Fruit fly (Drosophila melanogaster) whole organism, embryonic: ENCODE measurements around the gene CG33288.

Experiments
- Abd-B ChIP-seq: fragments of 200-800 bp; sonication (Bioruptor generic); optimal IDR thresholded peaks from 2 replicates; lab custom pipeline; 2018; ENCODE audit warnings: missing biosample characterization, mild to moderate bottlenecking, missing genetic modification characterization, moderate library complexity
- Atf3 ChIP-seq: fragments of 200-800 bp; sonication (Bioruptor generic); optimal IDR thresholded peaks from 3 replicates; lab custom pipeline; 2016; ENCODE audit warnings: missing biosample characterization, missing genetic modification characterization
- CG10431 ChIP-seq: fragments of 200-800 bp; sonication (Bioruptor generic); optimal IDR thresholded peaks from 3 replicates; lab custom pipeline; 2018; ENCODE audit warnings: missing biosample characterization, mild to moderate bottlenecking, missing genetic modification characterization
- CG11085 ChIP-seq: fragments of 200-800 bp; sonication (Bioruptor generic); IDR thresholded peaks from 2 replicates; pipeline ENCODE4 v1.3.6; 2022; ENCODE audit warnings: missing biosample characterization, missing genetic modification characterization
- CG12299 ChIP-seq: fragments of 200-800 bp; sonication (Bioruptor generic); optimal IDR thresholded peaks from 2 replicates; lab custom pipeline; 2018; ENCODE audit warnings: missing biosample characterization, mild to moderate bottlenecking, missing genetic modification characterization
- CG12769 ChIP-seq: fragments of 200-800 bp; sonication (Bioruptor generic); optimal IDR thresholded peaks from 2 replicates; lab custom pipeline; 2019; ENCODE audit warnings: missing biosample characterization, mild to moderate bottlenecking, missing genetic modification characterization, moderate library complexity
- CG12942 ChIP-seq: fragments of 200-800 bp; sonication (Bioruptor generic); optimal IDR thresholded peaks from 3 replicates; lab custom pipeline; 2016; ENCODE audit warnings: missing biosample characterization, missing genetic modification characterization
- CG13287 ChIP-seq: fragments of 200-800 bp; sonication (Bioruptor generic); IDR thresholded peaks from 2 replicates; pipeline ENCODE4 v1.3.6; 2022; ENCODE audit warnings: missing biosample characterization, missing genetic modification characterization; ENCODE audit not compliant: partially characterized antibody
- CG14014 ChIP-seq: fragments of 200-800 bp; sonication (Bioruptor generic); IDR thresholded peaks from 2 replicates; pipeline ENCODE4 v1.3.6; 2022; ENCODE audit warnings: missing biosample characterization, missing genetic modification characterization
- CG15073 ChIP-seq: fragments of 200-800 bp; sonication (Bioruptor generic); optimal IDR thresholded peaks from 2 replicates; lab custom pipeline; 2016; ENCODE audit warnings: missing biosample characterization, missing genetic modification characterization
- CG17568 ChIP-seq: fragments of 200-800 bp; sonication (Bioruptor generic); optimal IDR thresholded peaks from 2 replicates; lab custom pipeline; 2018; ENCODE audit warnings: missing biosample characterization, mild to moderate bottlenecking, missing genetic modification characterization, moderate library complexity
- CG17612 ChIP-seq: fragments of 200-800 bp; sonication (Bioruptor generic); IDR thresholded peaks from 2 replicates; pipeline ENCODE4 v1.3.6; 2022; ENCODE audit warnings: missing biosample characterization, missing genetic modification characterization
- CG17912 ChIP-seq: fragments of 200-800 bp; sonication (Bioruptor generic); optimal IDR thresholded peaks from 2 replicates; lab custom pipeline; 2018; ENCODE audit warnings: missing biosample characterization, mild to moderate bottlenecking, missing genetic modification characterization
- CG32767 ChIP-seq: fragments of 200-800 bp; sonication (Bioruptor generic); IDR thresholded peaks from 2 replicates; pipeline ENCODE4 v1.3.6; 2022; ENCODE audit warnings: missing biosample characterization, missing genetic modification characterization
- CG8290 ChIP-seq, 3 experiments: fragments of 200-800 bp; sonication (Bioruptor generic); optimal IDR thresholded peaks; 2 replicates each; lab custom pipeline; 2016 to 2019; ENCODE audit warnings: missing biosample characterization in 3 of 3, missing genetic modification characterization in 3 of 3, mild to moderate bottlenecking in 2 of 3, moderate library complexity in 1 of 3
- Dip3 ChIP-seq: fragments of 200-800 bp; sonication (Bioruptor generic); optimal IDR thresholded peaks from 3 replicates; lab custom pipeline; 2016; ENCODE audit warnings: missing biosample characterization, missing genetic modification characterization
- E2f1 ChIP-seq: fragments of 200-800 bp; sonication (Bioruptor generic); IDR thresholded peaks from 2 replicates; pipeline ENCODE4 v1.3.6; 2022; ENCODE audit warnings: missing biosample characterization, missing genetic modification characterization
- E2f2 ChIP-seq: fragments of 200-800 bp; sonication (Bioruptor generic); IDR thresholded peaks from 2 replicates; pipeline ENCODE4 v1.3.6; 2022; ENCODE audit warnings: missing biosample characterization, missing genetic modification characterization
- Fer1 ChIP-seq: fragments of 200-800 bp; sonication (Bioruptor generic); optimal IDR thresholded peaks from 2 replicates; lab custom pipeline; 2017; ENCODE audit warnings: missing biosample characterization, mild to moderate bottlenecking, missing genetic modification characterization
- HLH3B ChIP-seq: fragments of 200-800 bp; sonication (Bioruptor generic); IDR thresholded peaks from 2 replicates; pipeline ENCODE4 v1.3.6; 2022; ENCODE audit warnings: missing biosample characterization, missing genetic modification characterization
- MBD-R2 ChIP-seq: fragments of 200-800 bp; sonication (Bioruptor generic); IDR thresholded peaks from 2 replicates; pipeline ENCODE4 v1.3.6; 2022; ENCODE audit warnings: missing biosample characterization, missing genetic modification characterization
- MTF-1 ChIP-seq: fragments of 200-800 bp; sonication (Bioruptor generic); optimal IDR thresholded peaks from 2 replicates; lab custom pipeline; 2018; ENCODE audit warnings: missing biosample characterization, mild to moderate bottlenecking, missing genetic modification characterization, borderline replicate concordance
- NfI ChIP-seq: fragments of 200-800 bp; sonication (Bioruptor generic); optimal IDR thresholded peaks from 3 replicates; lab custom pipeline; 2018; ENCODE audit warnings: missing biosample characterization, mild to moderate bottlenecking, missing genetic modification characterization, moderate library complexity
- Pdp1 ChIP-seq, 2 experiments: fragments of 200-800 bp; sonication (Bioruptor generic); optimal IDR thresholded peaks; 3 replicates each; lab custom pipeline; 2016; ENCODE audit warnings: missing biosample characterization in 2 of 2, missing genetic modification characterization in 2 of 2, mild to moderate bottlenecking in 1 of 2, moderate library complexity in 1 of 2
- Ravus ChIP-seq: fragments of 200-800 bp; sonication (Bioruptor generic); IDR thresholded peaks from 2 replicates; pipeline ENCODE4 v1.3.6; 2022; ENCODE audit warnings: missing biosample characterization, missing genetic modification characterization
- Sox100B ChIP-seq: fragments of 200-800 bp; sonication (Bioruptor generic); optimal IDR thresholded peaks from 3 replicates; lab custom pipeline; 2018; ENCODE audit warnings: missing biosample characterization, mild to moderate bottlenecking, missing genetic modification characterization
- TFAM ChIP-seq: fragments of 200-800 bp; sonication (Bioruptor generic); optimal IDR thresholded peaks from 2 replicates; lab custom pipeline; 2017; ENCODE audit warnings: missing biosample characterization, missing genetic modification characterization, inconsistent platforms
- Tbp ChIP-seq: fragments of >200 bp; optimal IDR thresholded peaks from 2 replicates; lab custom pipeline; 2018; ENCODE audit warnings: missing biosample characterization, missing genetic modification characterization
- abd-A ChIP-seq: fragments of 200-800 bp; sonication (Bioruptor generic); optimal IDR thresholded peaks from 3 replicates; lab custom pipeline; 2019; ENCODE audit warnings: missing biosample characterization, mild to moderate bottlenecking, missing genetic modification characterization, moderate library complexity
- ara ChIP-seq: fragments of 200-800 bp; sonication (Bioruptor generic); IDR thresholded peaks from 2 replicates; pipeline ENCODE4 v1.3.6; 2022; ENCODE audit warnings: missing biosample characterization, missing genetic modification characterization
- croc ChIP-seq: fragments of 200-800 bp; sonication (Bioruptor generic); conservative IDR thresholded peaks from 3 replicates; pipeline ENCODE4 v1.3.6; 2022; ENCODE audit warnings: missing biosample characterization, missing genetic modification characterization
- cwo ChIP-seq: fragments of 200-800 bp; sonication (Bioruptor generic); optimal IDR thresholded peaks from 3 replicates; lab custom pipeline; 2017; ENCODE audit warnings: missing biosample characterization, missing genetic modification characterization, mild to moderate bottlenecking, moderate library complexity, missing genetic modification reagents
- dm ChIP-seq: fragments of 200-800 bp; sonication (Bioruptor generic); optimal IDR thresholded peaks from 3 replicates; lab custom pipeline; 2016; ENCODE audit warnings: missing biosample characterization, missing genetic modification characterization
- fd3F ChIP-seq: fragments of 200-800 bp; sonication (Bioruptor generic); optimal IDR thresholded peaks from 2 replicates; lab custom pipeline; 2018; ENCODE audit warnings: missing biosample characterization, mild to moderate bottlenecking, missing genetic modification characterization, moderate library complexity
- fd64A ChIP-seq: fragments of 200-800 bp; sonication (Bioruptor generic); optimal IDR thresholded peaks from 3 replicates; lab custom pipeline; 2018; ENCODE audit warnings: missing biosample characterization, mild to moderate bottlenecking, missing genetic modification characterization
- ham ChIP-seq: fragments of 200-800 bp; sonication (Bioruptor generic); IDR thresholded peaks from 2 replicates; pipeline ENCODE4 v1.3.6; 2022; ENCODE audit warnings: missing biosample characterization, missing genetic modification characterization
- her ChIP-seq: fragments of 200-800 bp; sonication (Bioruptor generic); optimal IDR thresholded peaks from 2 replicates; lab custom pipeline; 2016; ENCODE audit warnings: missing biosample characterization, missing genetic modification characterization
- hkb ChIP-seq, 2 experiments: fragments of 200-800 bp in 1 of 2; fragments of >200 bp in 1 of 2; sonication (Bioruptor generic) in 1 of 2; IDR thresholded peaks in 1 of 2; optimal IDR thresholded peaks in 1 of 2; 2 replicates each; pipeline versions ENCODE4 v1.3.6 to Lab custom; 2017 to 2022; ENCODE audit warnings: missing biosample characterization in 1 of 2, missing genetic modification characterization in 1 of 2
- inv ChIP-seq: fragments of 200-800 bp; sonication (Bioruptor generic); IDR thresholded peaks from 2 replicates; pipeline ENCODE4 v1.3.6; 2022; ENCODE audit warnings: missing biosample characterization, missing genetic modification characterization; ENCODE audit not compliant: partially characterized antibody
- lbe ChIP-seq: fragments of 200-800 bp; sonication (Bioruptor generic); optimal IDR thresholded peaks from 2 replicates; lab custom pipeline; 2016; ENCODE audit warnings: missing biosample characterization, mild to moderate bottlenecking, missing genetic modification characterization
- mam ChIP-seq: fragments of 200-800 bp; sonication (Bioruptor generic); optimal IDR thresholded peaks from 3 replicates; lab custom pipeline; 2016; ENCODE audit warnings: missing biosample characterization, missing genetic modification characterization
- pum ChIP-seq: fragments of 200-800 bp; sonication (Bioruptor generic); optimal IDR thresholded peaks from 2 replicates; lab custom pipeline; 2016; ENCODE audit warnings: missing biosample characterization, missing genetic modification characterization
- ranshi ChIP-seq: fragments of 200-800 bp; sonication (Bioruptor generic); IDR thresholded peaks from 2 replicates; pipeline ENCODE4 v1.3.6; 2022; ENCODE audit warnings: missing biosample characterization, missing genetic modification characterization
- repo ChIP-seq: fragments of 200-800 bp; sonication (Bioruptor generic); optimal IDR thresholded peaks from 2 replicates; lab custom pipeline; 2016; ENCODE audit warnings: missing biosample characterization, missing genetic modification characterization
- rib ChIP-seq: fragments of 200-800 bp; sonication (Bioruptor generic); IDR thresholded peaks from 2 replicates; pipeline ENCODE4 v1.3.6; 2022; ENCODE audit warnings: missing biosample characterization, missing genetic modification characterization
- row ChIP-seq: fragments of 200-800 bp; sonication (Bioruptor generic); IDR thresholded peaks from 3 replicates; pipeline ENCODE4 v1.3.6; 2022; ENCODE audit warnings: missing biosample characterization, missing genetic modification characterization
- salm ChIP-seq: fragments of 200-800 bp; sonication (Bioruptor generic); optimal IDR thresholded peaks from 2 replicates; lab custom pipeline; 2018; ENCODE audit warnings: missing biosample characterization, mild to moderate bottlenecking, missing genetic modification characterization
- sd ChIP-seq: fragments of 200-800 bp; sonication (Bioruptor generic); optimal IDR thresholded peaks from 3 replicates; lab custom pipeline; 2018; ENCODE audit warnings: missing biosample characterization, mild to moderate bottlenecking, missing genetic modification characterization, moderate library complexity
- sens ChIP-seq: fragments of 200-800 bp; sonication (Bioruptor generic); peaks from one replicate; lab custom pipeline; 2016; ENCODE audit warnings: missing biosample characterization, missing genetic modification characterization
- sima ChIP-seq: fragments of 200-800 bp; sonication (Bioruptor generic); optimal IDR thresholded peaks from 2 replicates; lab custom pipeline; 2016; ENCODE audit warnings: missing biosample characterization, missing genetic modification characterization
- zf30C ChIP-seq: fragments of 200-800 bp; sonication (Bioruptor generic); optimal IDR thresholded peaks from 3 replicates; lab custom pipeline; 2018; ENCODE audit warnings: missing biosample characterization, mild to moderate bottlenecking, missing genetic modification characterization

The CG33288 gene

DNA sequence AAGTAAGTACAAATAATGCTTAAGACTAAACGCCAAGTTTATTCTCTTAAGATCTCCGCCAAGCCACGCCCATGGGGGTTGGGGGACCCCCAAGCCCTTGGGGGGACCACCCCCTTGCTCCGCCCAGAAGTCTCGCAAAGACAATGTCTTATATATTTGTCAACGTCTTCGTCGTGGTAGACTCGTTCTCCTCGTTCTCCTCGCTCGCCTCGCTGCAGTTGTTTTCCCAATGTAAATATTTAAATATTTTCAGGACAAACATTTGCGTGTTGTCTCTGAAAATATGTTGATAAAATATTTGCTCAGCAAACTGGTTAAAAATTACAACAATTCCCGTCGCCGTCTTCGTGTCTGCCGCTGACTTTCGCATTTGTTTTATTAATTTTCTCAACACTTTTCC is 36.6 kb downstream of the CG33288 start (continued):
- TF ChIP-seq CG11085 (GFP tag; lab: Robert Waterston, UW) (no peak), zf30C (GFP tag; lab: Kevin White, UChicago) (no peak), croc (GFP tag; lab: Robert Waterston, UW) (peak; percentile 81), ara (GFP tag; lab: Robert Waterston, UW) (peak; percentile 91), CG15073 (GFP tag; lab: Kevin White, UChicago) (no peak), Abd-B (no peak), lbe (GFP tag; lab: Kevin White, UChicago) (no peak), CG8290 (GFP tag; optimal IDR thresholded peaks at IDR 0.05; lab: Kevin White, UChicago) (peak; percentile 15), CG8290 (tag; optimal IDR thresholded peaks at IDR 0.05; lab: Kevin White, UChicago) (peak in 1 of 2 experiments; percentile 77), TFAM (GFP tag; lab: Kevin White, UChicago) (peak; percentile 75), Dip3 (no peak), CG17912 (GFP tag; lab: Kevin White, UChicago) (no peak), salm (tag; lab: Kevin White, UChicago) (peak; percentile 75), pum (GFP tag; lab: Kevin White, UChicago) (peak; percentile 22), fd3F (no peak), Pdp1 (GFP tag; optimal IDR thresholded peaks at IDR 0.05; lab: Kevin White, UChicago) (peak in 1 of 2 experiments; percentile 54), Sox100B (peak; percentile 66), repo (no peak), E2f1 (GFP tag; lab: Robert Waterston, UW) (peak; percentile 35; the same call in 1 of the 2 replicates), sima (GFP tag; lab: Kevin White, UChicago) (peak; percentile 19), Atf3 (GFP tag; lab: Kevin White, UChicago) (peak; percentile 24), Ravus (GFP tag; lab: Robert Waterston, UW) (no peak), CG17612 (GFP tag; lab: Robert Waterston, UW) (no peak), sens (GFP tag; lab: Kevin White, UChicago) (peak; percentile 96), hkb (optimal IDR thresholded peaks at IDR 0.05; lab: Kevin White, UChicago) (no peak), hkb (GFP tag; IDR thresholded peaks at IDR 0.05; lab: Robert Waterston, UW) (peak; percentile 54), CG12942 (GFP tag; lab: Kevin White, UChicago) (peak; percentile 25), inv (GFP tag; lab: Robert Waterston, UW) (no peak), Tbp (GFP tag; lab: Kevin White, UChicago) (no peak), abd-A (tag; lab: Kevin White, UChicago) (no peak), MTF-1 (GFP tag; lab: Kevin White, UChicago) (peak; percentile 91), row (GFP tag; lab: Robert Waterston, UW) (no peak), cwo (GFP tag; lab: Kevin White, UChicago) (no peak), CG12299 (tag; lab: Kevin White, UChicago) (peak; percentile 9), CG17568 (GFP tag; lab: Kevin White, UChicago) (peak; percentile 79), sd (tag; lab: Kevin White, UChicago) (no peak), CG13287 (no peak), MBD-R2 (GFP tag; lab: Robert Waterston, UW) (no peak), ham (GFP tag; lab: Robert Waterston, UW) (no peak), E2f2 (GFP tag; lab: Robert Waterston, UW) (no peak), CG12769 (tag; lab: Kevin White, UChicago) (no peak), CG10431 (GFP tag; lab: Kevin White, UChicago) (peak; percentile 43), dm (GFP tag; lab: Kevin White, UChicago) (peak; percentile 4), ranshi (GFP tag; lab: Robert Waterston, UW) (peak; percentile 23; the same call in 1 of the 2 replicates), rib (GFP tag; lab: Robert Waterston, UW) (no peak), her (GFP tag; lab: Kevin White, UChicago) (no peak), NfI (GFP tag; lab: Kevin White, UChicago) (peak; percentile 3), fd64A (GFP tag; lab: Kevin White, UChicago) (peak; percentile 91), CG14014 (GFP tag; lab: Robert Waterston, UW) (no peak), HLH3B (peak; percentile 30; the same call in 1 of the 2 replicates), CG32767 (no peak), mam (GFP tag; lab: Kevin White, UChicago) (no peak), Fer1 (GFP tag; lab: Kevin White, UChicago) (no peak)
